Fruit fly (Drosophila melanogaster): ENCODE measurements around the gene Sec16.

Sec16 gene

dm6 chrX:12591223-12592120 lies 4.4 kb upstream of the Sec16 start:
- TF ChIP-seq ttk (optimal IDR thresholded peaks at IDR 0.05): no peak
- TF ChIP-seq Sin3A (optimal IDR thresholded peaks at IDR 0.05): no peak
- TF ChIP-seq h (optimal IDR thresholded peaks at IDR 0.05): no peak
- no peak for TF ChIP-seq psq (optimal IDR thresholded peaks at IDR 0.05)
- TF ChIP-seq insv (optimal IDR thresholded peaks at IDR 0.05): no peak
- no peak for TF ChIP-seq Myc (optimal IDR thresholded peaks at IDR 0.05)

dm6 chrX:12592121-12592466 lies 3.8 kb upstream of the Sec16 start, which contains the start of gene LIMK1:
Gene LIMK1 (minus strand): TSS chrX:12592193.
- TF ChIP-seq insv (optimal IDR thresholded peaks at IDR 0.05): no peak
- TF ChIP-seq Myc (optimal IDR thresholded peaks at IDR 0.05): no peak
- no peak for TF ChIP-seq Sin3A (optimal IDR thresholded peaks at IDR 0.05)
- TF ChIP-seq ttk (optimal IDR thresholded peaks at IDR 0.05): no peak
- TF ChIP-seq psq (optimal IDR thresholded peaks at IDR 0.05): no peak
- TF ChIP-seq h (optimal IDR thresholded peaks at IDR 0.05): no peak

- TF ChIP-seq Sin3A (optimal IDR thresholded peaks at IDR 0.05) (no peak), insv (optimal IDR thresholded peaks at IDR 0.05) (no peak), ttk (optimal IDR thresholded peaks at IDR 0.05) (no peak), h (optimal IDR thresholded peaks at IDR 0.05) (no peak), Myc (optimal IDR thresholded peaks at IDR 0.05) (no peak), psq (optimal IDR thresholded peaks at IDR 0.05) (no peak)
These were observed 692 bp upstream of the Sec16 start for dm6 chrX:12595100-12595609.

- TF ChIP-seq ttk (optimal IDR thresholded peaks at IDR 0.05): no peak
- TF ChIP-seq Sin3A (optimal IDR thresholded peaks at IDR 0.05): no peak
- no peak for TF ChIP-seq Myc (optimal IDR thresholded peaks at IDR 0.05)
- no peak for TF ChIP-seq h (optimal IDR thresholded peaks at IDR 0.05)
- TF ChIP-seq psq (optimal IDR thresholded peaks at IDR 0.05): no peak
These were observed 683 bp downstream of the Sec16 start for dm6 chrX:12596353-12597107.

- no peak for TF ChIP-seq psq (optimal IDR thresholded peaks at IDR 0.05)
- no peak for TF ChIP-seq Sin3A (optimal IDR thresholded peaks at IDR 0.05)
- no peak for TF ChIP-seq h (optimal IDR thresholded peaks at IDR 0.05)
- TF ChIP-seq Myc (optimal IDR thresholded peaks at IDR 0.05): no peak
- no peak for TF ChIP-seq ttk (optimal IDR thresholded peaks at IDR 0.05)
- TF ChIP-seq insv (optimal IDR thresholded peaks at IDR 0.05): no peak
These were observed 5.3 kb downstream of the Sec16 start for dm6 chrX:12600802-12601793.

- TF ChIP-seq h (optimal IDR thresholded peaks at IDR 0.05) (no peak), Sin3A (optimal IDR thresholded peaks at IDR 0.05) (no peak), Myc (optimal IDR thresholded peaks at IDR 0.05) (no peak), ttk (optimal IDR thresholded peaks at IDR 0.05) (no peak), psq (optimal IDR thresholded peaks at IDR 0.05) (no peak), insv (optimal IDR thresholded peaks at IDR 0.05) (no peak)
These were observed 15.9 kb downstream of the Sec16 start, which contains the start of the genes CG1463 and Fpgs1 for dm6 chrX:12611536-12612458. Gene CG1463 (minus strand): TSS chrX:12611667. Gene Fpgs1 (plus strand): TSS chrX:12611867.

- TF ChIP-seq ttk (optimal IDR thresholded peaks at IDR 0.05) (no peak), psq (optimal IDR thresholded peaks at IDR 0.05) (no peak), insv (optimal IDR thresholded peaks at IDR 0.05) (no peak), Sin3A (optimal IDR thresholded peaks at IDR 0.05) (no peak), h (optimal IDR thresholded peaks at IDR 0.05) (no peak), Myc (optimal IDR thresholded peaks at IDR 0.05) (no peak)
These were observed 17.5 kb downstream of the Sec16 start for dm6 chrX:12613248-12613805.

- TF ChIP-seq h (optimal IDR thresholded peaks at IDR 0.05) (no peak), Myc (optimal IDR thresholded peaks at IDR 0.05) (no peak), psq (optimal IDR thresholded peaks at IDR 0.05) (no peak), insv (optimal IDR thresholded peaks at IDR 0.05) (no peak), Sin3A (optimal IDR thresholded peaks at IDR 0.05) (no peak), ttk (optimal IDR thresholded peaks at IDR 0.05) (no peak)
These were observed 20.0 kb downstream of the Sec16 start, which contains the start of gene CG11085 for dm6 chrX:12615752-12616366. Gene CG11085 (plus strand): TSS chrX:12616316.

dm6 chrX:12621640-12622039 lies 25.8 kb downstream of the Sec16 start:
- TF ChIP-seq psq (optimal IDR thresholded peaks at IDR 0.05) (no peak), ttk (optimal IDR thresholded peaks at IDR 0.05) (no peak), insv (optimal IDR thresholded peaks at IDR 0.05) (no peak), Sin3A (optimal IDR thresholded peaks at IDR 0.05) (no peak), Myc (optimal IDR thresholded peaks at IDR 0.05) (no peak), h (optimal IDR thresholded peaks at IDR 0.05) (no peak)
